Worm (Caenorhabditis elegans): ENCODE measurements around the gene mttu-1.

mttu-1 gene

ce11 chrIV:11337021-11337420, 40.3 kb upstream of the mttu-1 start, which contains the start of gene F54E12.2:
F54E12.2 (minus strand) TSS chrIV:11337184.
- TF ChIP-seq zim-3 (tag; optimal IDR thresholded peaks at IDR 0.05) (no peak), B0035.1 (tag; optimal IDR thresholded peaks at IDR 0.05) (no peak), Y95B8A.8 (GFP tag; IDR thresholded peaks at IDR 0.05) (peak; percentile 95), F37B4.10 (GFP tag; IDR thresholded peaks at IDR 0.05) (no peak), F55B11.4 (tag; optimal IDR thresholded peaks at IDR 0.05; ENCODE audit: borderline replicate concordance, insufficient read depth) (no peak), bed-1 (GFP tag; IDR thresholded peaks at IDR 0.05) (no peak), ztf-22 (GFP tag; optimal IDR thresholded peaks at IDR 0.05) (no peak), rcor-1 (GFP tag; IDR thresholded peaks at IDR 0.05) (peak; percentile 88), snpc-1.1 (tag; optimal IDR thresholded peaks at IDR 0.05; ENCODE audit: insufficient read depth) (peak; percentile 56), nfya-2 (GFP tag; IDR thresholded peaks at IDR 0.05) (no peak), ztf-28 (GFP tag; IDR thresholded peaks at IDR 0.05) (peak; percentile 82; the same call in 1 of the 2 replicates), mxl-1 (tag; optimal IDR thresholded peaks at IDR 0.05) (no peak), nhr-120 (GFP tag; IDR thresholded peaks at IDR 0.05) (no peak), Y79H2A.3 (GFP tag; conservative IDR thresholded peaks at IDR 0.05) (peak; percentile 90), F57A8.1 (GFP tag; optimal IDR thresholded peaks at IDR 0.05) (no peak), Y56A3A.18 (GFP tag; IDR thresholded peaks at IDR 0.05) (no peak), F33H1.4 (GFP tag; IDR thresholded peaks at IDR 0.05) (peak; percentile 99), chd-7 (tag; optimal IDR thresholded peaks at IDR 0.05) (no peak), hsf-1 (GFP tag; IDR thresholded peaks at IDR 0.05) (peak; percentile 91), C17E4.6 (GFP tag; IDR thresholded peaks at IDR 0.05) (peak; percentile 65; the same call in 1 of the 2 replicates), hmg-20 (GFP tag; IDR thresholded peaks at IDR 0.05) (no peak), C06A6.2 (GFP tag; conservative IDR thresholded peaks at IDR 0.05) (no peak), ztf-6 (GFP tag; IDR thresholded peaks at IDR 0.05) (no peak), mel-28 (tag; optimal IDR thresholded peaks at IDR 0.05; ENCODE audit: borderline replicate concordance) (no peak), ceh-40 (GFP tag; IDR thresholded peaks at IDR 0.05) (no peak), madf-6 (GFP tag; IDR thresholded peaks at IDR 0.05) (peak; percentile 99), nhr-90 (tag; optimal IDR thresholded peaks at IDR 0.05) (no peak), ekl-4 (GFP tag; IDR thresholded peaks at IDR 0.05) (peak; percentile 30; the same call in 1 of the 2 replicates), snpc-4 (GFP tag; optimal IDR thresholded peaks at IDR 0.05) (no peak), snpc-4 (tag; optimal IDR thresholded peaks at IDR 0.05) (peak in 2 of 4 experiments; percentile 18 to 31), snpc-3.4 (tag; optimal IDR thresholded peaks at IDR 0.05) (peak; percentile 94), tlf-1 (GFP tag; optimal IDR thresholded peaks at IDR 0.05) (peak; percentile 90), die-1 (tag; optimal IDR thresholded peaks at IDR 0.05) (no peak), fkh-3 (tag; optimal IDR thresholded peaks at IDR 0.05) (no peak), Y53F4B.3 (GFP tag; IDR thresholded peaks at IDR 0.05) (peak; percentile 45; the same call in 1 of the 2 replicates), unc-130 (GFP tag; optimal IDR thresholded peaks at IDR 0.05) (peak; percentile 90), lsl-1 (GFP tag; optimal IDR thresholded peaks at IDR 0.05) (peak; percentile 97), attf-5 (GFP tag; optimal IDR thresholded peaks at IDR 0.05) (no peak), madf-10 (tag; optimal IDR thresholded peaks at IDR 0.05) (no peak), ceh-58 (GFP tag; IDR thresholded peaks at IDR 0.05) (no peak), Y67H2A.10 (GFP tag; conservative IDR thresholded peaks at IDR 0.05) (peak; percentile 35; the same call in 1 of the 2 replicates), repo-1 (tag; optimal IDR thresholded peaks at IDR 0.05) (no peak), nfyb-1 (GFP tag; IDR thresholded peaks at IDR 0.05) (no peak), atf-7 (tag; optimal IDR thresholded peaks at IDR 0.05) (no peak), mcd-1 (GFP tag; IDR thresholded peaks at IDR 0.05) (peak; percentile 57; the same call in 1 of the 2 replicates), athp-1 (tag; optimal IDR thresholded peaks at IDR 0.05) (peak; percentile 38), hlh-12 (tag; optimal IDR thresholded peaks at IDR 0.05) (no peak), snpc-1.3 (tag; optimal IDR thresholded peaks at IDR 0.05; ENCODE audit: insufficient read depth) (peak; percentile 88), hrde-1 (tag; optimal IDR thresholded peaks at IDR 0.05; ENCODE audit: borderline replicate concordance) (no peak)
